Worm (Caenorhabditis elegans) whole organism, L4 larva: ENCODE results near the gene F56D2.3.

Experiments used
- R02D3.7 ChIP-seq: fragments of 150-350 bp; sonication (generic microtip); optimal IDR thresholded peaks from 3 replicates; lab custom pipeline; 2014; ENCODE audit warnings: missing biosample characterization, missing genetic modification characterization
- ama-1 ChIP-seq: fragments of 150-350 bp; optimal IDR thresholded peaks from 2 replicates; lab custom pipeline; 2014; ENCODE audit warnings: inconsistent platforms, mixed read lengths
- cey-2 ChIP-seq: sonication (generic microtip); optimal IDR thresholded peaks from 3 replicates; lab custom pipeline; 2017; ENCODE audit warnings: missing genetic modification characterization, mild to moderate bottlenecking, missing compliant biosample characterization, antibody characterized with exemption, borderline replicate concordance; ENCODE audit not compliant: insufficient read depth
- egl-27 ChIP-seq: sonication (generic microtip); optimal IDR thresholded peaks from 3 replicates; lab custom pipeline; 2017; ENCODE audit warnings: missing biosample characterization, missing genetic modification reagents, missing genetic modification characterization
- fos-1 ChIP-seq: fragments of 150-350 bp; optimal IDR thresholded peaks from 2 replicates; lab custom pipeline; 2014; ENCODE audit warnings: missing biosample characterization, missing genetic modification characterization
- lim-7 ChIP-seq: fragments of 200-800 bp; sonication (Bioruptor generic); IDR thresholded peaks from 2 replicates; pipeline ENCODE4 v1.3.6; 2022; ENCODE audit warnings: missing genetic modification characterization, missing compliant biosample characterization
- lin-1 ChIP-seq: fragments of 200-800 bp; sonication (Bioruptor generic); IDR thresholded peaks from 2 replicates; pipeline ENCODE4 v1.3.6; 2022; ENCODE audit warnings: missing genetic modification reagents, missing genetic modification characterization, missing compliant biosample characterization
- madf-9 ChIP-seq: fragments of 200-800 bp; sonication (Bioruptor generic); conservative IDR thresholded peaks from 2 replicates; pipeline ENCODE4 v1.3.6; 2022; ENCODE audit warnings: missing genetic modification reagents, missing genetic modification characterization, missing compliant biosample characterization
- mdl-1 ChIP-seq, 2 experiments: fragments of 150-350 bp in 1 of 2; sonication (generic microtip) in 1 of 2; optimal IDR thresholded peaks; 2 replicates each; lab custom pipeline; 2014 to 2017; ENCODE audit warnings: missing biosample characterization in 2 of 2, missing genetic modification characterization in 2 of 2
- mep-1 ChIP-seq: fragments of 150-350 bp; sonication (generic microtip); optimal IDR thresholded peaks from 3 replicates; lab custom pipeline; 2014; ENCODE audit warnings: missing biosample characterization, missing genetic modification characterization
- nhr-11 ChIP-seq: fragments of 150-350 bp; optimal IDR thresholded peaks from 2 replicates; lab custom pipeline; 2014; ENCODE audit warnings: missing biosample characterization, missing genetic modification characterization
- snpc-1.2 ChIP-seq: fragments of 200-800 bp; sonication (Bioruptor generic); IDR thresholded peaks from 2 replicates; pipeline ENCODE4 v1.3.6; 2022; ENCODE audit warnings: missing genetic modification reagents, missing genetic modification characterization, missing compliant biosample characterization
- snpc-4 ChIP-seq: fragments of 150-350 bp; optimal IDR thresholded peaks from 2 replicates; lab custom pipeline; 2014; ENCODE audit warnings: missing biosample characterization, missing genetic modification characterization

- TF ChIP-seq fos-1 (tag; lab: Kevin White, UChicago): no peak
- no peak for TF ChIP-seq lin-1 (GFP tag; lab: Robert Waterston, UW)
- no peak for TF ChIP-seq snpc-4 (tag; lab: Kevin White, UChicago)
- TF ChIP-seq mep-1 (tag; lab: Kevin White, UChicago): no peak
- TF ChIP-seq mdl-1 (tag; optimal IDR thresholded peaks at IDR 0.05; lab: Kevin White, UChicago): no peak
- no peak for TF ChIP-seq R02D3.7
- TF ChIP-seq ama-1 (lab: Kevin White, UChicago): no peak
- TF ChIP-seq nhr-11 (tag; lab: Kevin White, UChicago): no peak
- no peak for TF ChIP-seq egl-27
- TF ChIP-seq madf-9 (GFP tag; lab: Robert Waterston, UW): no peak
- no peak for TF ChIP-seq snpc-1.2 (GFP tag; lab: Robert Waterston, UW)
- no peak for TF ChIP-seq cey-2 (tag; lab: Kevin White, UChicago)
- no peak for TF ChIP-seq lim-7 (GFP tag; lab: Robert Waterston, UW)
These were observed 25.5 kb downstream of the F56D2.3 start, which contains the start of gene C05D2.8 for ce11 chrIII:5610276-5610675.
